Worm (Caenorhabditis elegans) whole organism, L4 larva: Measurements from ENCODE around the gene F18E3.10.

Experiments used
- ceh-28 ChIP-seq: fragments of 150-350 bp; optimal IDR thresholded peaks from 2 replicates; lab custom pipeline; 2014; ENCODE audit warnings: missing biosample characterization, missing genetic modification reagents, missing genetic modification characterization
- dve-1 ChIP-seq: sonication (generic microtip); optimal IDR thresholded peaks from 2 replicates; lab custom pipeline; 2017; ENCODE audit warnings: antibody characterized with exemption, mild to moderate bottlenecking, missing genetic modification characterization, missing compliant biosample characterization; ENCODE audit not compliant: insufficient read depth
- hlh-30 ChIP-seq: sonication (generic microtip); optimal IDR thresholded peaks from 2 replicates; lab custom pipeline; 2017; ENCODE audit warnings: antibody characterized with exemption, mild to moderate bottlenecking, missing genetic modification characterization, missing compliant biosample characterization; ENCODE audit not compliant: insufficient read depth
- lin-39 ChIP-seq: fragments of 150-350 bp; optimal IDR thresholded peaks from 2 replicates; lab custom pipeline; 2014; ENCODE audit warnings: missing biosample characterization, missing genetic modification reagents, missing genetic modification characterization
- lsy-2 ChIP-seq, 2 experiments: fragments of 150-350 bp in 1 of 2; sonication (generic microtip) in 1 of 2; optimal IDR thresholded peaks; 2 replicates each; lab custom pipeline; 2014 to 2017; ENCODE audit warnings: missing biosample characterization in 2 of 2, missing genetic modification characterization in 2 of 2
- mes-2 ChIP-seq: sonication (generic microtip); optimal IDR thresholded peaks from 2 replicates; lab custom pipeline; 2016; ENCODE audit warnings: missing genotype, mild to moderate bottlenecking, missing genetic modification characterization, missing compliant biosample characterization; ENCODE audit not compliant: poor library complexity, severe bottlenecking
- nhr-77 ChIP-seq: fragments of 150-350 bp; optimal IDR thresholded peaks from 2 replicates; lab custom pipeline; 2014; ENCODE audit warnings: missing biosample characterization, missing genetic modification characterization
- saeg-2 ChIP-seq: fragments of 200-800 bp; sonication (Bioruptor generic); IDR thresholded peaks from 2 replicates; pipeline ENCODE4 v1.3.6; 2022; ENCODE audit warnings: missing genetic modification reagents, missing genetic modification characterization, missing compliant biosample characterization
- set-16 ChIP-seq: fragments of 200-800 bp; sonication (Bioruptor generic); IDR thresholded peaks from 2 replicates; pipeline ENCODE4 v1.3.6; 2022; ENCODE audit warnings: missing genetic modification reagents, missing genetic modification characterization, missing compliant biosample characterization
- skn-1 ChIP-seq: fragments of 150-350 bp; optimal IDR thresholded peaks from 2 replicates; lab custom pipeline; 2014; ENCODE audit warnings: missing biosample characterization, missing genetic modification characterization
- tag-97 ChIP-seq: fragments of 200-800 bp; sonication (Bioruptor generic); IDR thresholded peaks from 2 replicates; pipeline ENCODE4 v1.3.6; 2022; ENCODE audit warnings: missing genetic modification characterization, missing compliant biosample characterization
- unc-39 ChIP-seq: sonication (generic microtip); optimal IDR thresholded peaks from 2 replicates; lab custom pipeline; 2017; ENCODE audit warnings: missing biosample characterization, missing genetic modification characterization
- vab-7 ChIP-seq: fragments of 200-800 bp; sonication (Bioruptor generic); IDR thresholded peaks from 2 replicates; pipeline ENCODE4 v1.3.6; 2022; ENCODE audit warnings: missing genetic modification reagents, missing genetic modification characterization, missing compliant biosample characterization
- zag-1 ChIP-seq: fragments of 150-350 bp; optimal IDR thresholded peaks from 2 replicates; lab custom pipeline; 2014; ENCODE audit warnings: missing biosample characterization, missing genetic modification characterization

DNA sequence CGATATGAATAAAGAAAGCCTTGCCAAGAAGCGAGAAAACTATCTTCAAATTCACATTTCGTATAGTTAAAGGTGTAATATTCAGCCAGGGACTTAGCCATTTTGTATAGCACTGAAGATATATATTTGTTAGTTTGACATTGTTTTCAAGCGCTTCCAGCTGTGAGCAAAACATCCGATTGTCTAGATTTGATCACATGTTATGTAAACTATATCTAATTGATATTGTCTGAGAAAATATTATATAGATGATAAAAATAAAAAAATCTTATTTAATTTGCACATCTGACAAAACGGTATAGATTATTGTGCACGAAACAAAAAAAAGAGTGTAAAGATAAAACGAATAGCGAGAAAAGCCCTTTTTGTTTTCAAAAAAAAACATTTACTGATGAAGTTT, 40.5 kb upstream of the F18E3.10 start, which contains the start of gene srh-89:
- TF ChIP-seq hlh-30 (tag; lab: Kevin White, UChicago), result no peak
- TF ChIP-seq skn-1 (tag; lab: Kevin White, UChicago), result no peak
- TF ChIP-seq vab-7 (GFP tag; lab: Robert Waterston, UW), result no peak
- no peak for TF ChIP-seq tag-97 (GFP tag; lab: Robert Waterston, UW)
- no peak for TF ChIP-seq ceh-28
- no peak for TF ChIP-seq zag-1 (tag; lab: Kevin White, UChicago)
- no peak for TF ChIP-seq lin-39 (tag; lab: Kevin White, UChicago)
- no peak for TF ChIP-seq saeg-2
- no peak for TF ChIP-seq dve-1 (tag; lab: Kevin White, UChicago)
- TF ChIP-seq mes-2, result no peak
- no peak for TF ChIP-seq unc-39 (tag; lab: Kevin White, UChicago)
- TF ChIP-seq set-16 (GFP tag; lab: Robert Waterston, UW), result no peak
- TF ChIP-seq nhr-77 (tag; lab: Kevin White, UChicago), result no peak
- no peak for TF ChIP-seq lsy-2 (tag; optimal IDR thresholded peaks at IDR 0.05; lab: Kevin White, UChicago)
